Fruit fly (Drosophila melanogaster): ENCODE data around the gene CG12523.

dm6 chr3L:10756919-10757318 is 44.1 kb upstream of the CG12523 start:
- TF ChIP-seq CG4360 (GFP tag; IDR thresholded peaks at IDR 0.05) (no peak), CG5180 (GFP tag; optimal IDR thresholded peaks at IDR 0.05) (no peak), CG6854 (GFP tag; optimal IDR thresholded peaks at IDR 0.05) (no peak), Asciz (GFP tag; optimal IDR thresholded peaks at IDR 0.05) (no peak), hb (GFP tag; IDR thresholded peaks at IDR 0.05; ENCODE audit: partially characterized antibody) (no peak), CG1792 (GFP tag; optimal IDR thresholded peaks at IDR 0.05) (no peak), ind (GFP tag; optimal IDR thresholded peaks at IDR 0.05) (no peak), schlank (tag; optimal IDR thresholded peaks at IDR 0.05) (no peak), CG13894 (tag; optimal IDR thresholded peaks at IDR 0.05) (no peak)
